Fruit fly (Drosophila melanogaster) Kc167 (cell line): ENCODE results near the gene CG9674.

Experiments
- Myc ChIP-seq: fragments of >200 bp; optimal IDR thresholded peaks from 2 replicates; lab custom pipeline; 2017; ENCODE audit warnings: missing external identifiers
- Sin3A ChIP-seq: fragments of >200 bp; optimal IDR thresholded peaks from 2 replicates; lab custom pipeline; 2018; ENCODE audit warnings: missing external identifiers
- h ChIP-seq: fragments of >200 bp; optimal IDR thresholded peaks from 3 replicates; lab custom pipeline; 2018; ENCODE audit warnings: missing external identifiers
- insv ChIP-seq: fragments of >200 bp; optimal IDR thresholded peaks from 3 replicates; lab custom pipeline; 2018; ENCODE audit warnings: missing external identifiers
- psq ChIP-seq: fragments of >200 bp; optimal IDR thresholded peaks from 2 replicates; lab custom pipeline; 2017; ENCODE audit warnings: missing external identifiers
- ttk ChIP-seq: sonication (Bioruptor generic); optimal IDR thresholded peaks from 2 replicates; lab custom pipeline; 2017; ENCODE audit warnings: missing external identifiers

DNA sequence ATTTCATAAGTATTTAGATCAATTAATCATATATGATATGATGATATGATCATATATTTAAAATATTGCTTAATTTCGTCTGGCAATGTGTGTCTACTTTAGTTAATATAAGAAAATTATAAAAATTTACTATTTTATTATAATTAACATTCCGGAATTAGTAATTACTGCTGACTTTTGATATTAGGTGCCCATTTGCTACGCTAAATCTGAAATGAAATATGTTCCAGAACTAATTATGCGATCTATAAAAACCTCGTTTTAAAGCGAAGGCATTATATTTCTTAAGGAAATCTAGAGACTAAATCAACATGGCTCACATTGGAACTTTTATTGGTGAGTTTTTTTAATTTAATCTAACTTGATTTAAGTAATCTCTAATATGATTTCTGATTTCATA is 52.3 kb downstream of the CG9674 start, which contains the start of gene CG42852:
- no peak for TF ChIP-seq ttk (lab: Kevin White, UChicago)
- no peak for TF ChIP-seq psq (lab: Kevin White, UChicago)
- TF ChIP-seq h (lab: Kevin White, UChicago), result no peak
- TF ChIP-seq Myc (lab: Kevin White, UChicago), result no peak
- no peak for TF ChIP-seq Sin3A
- TF ChIP-seq insv (lab: Kevin White, UChicago), result no peak
